Worm (Caenorhabditis elegans) whole organism, L1 larva: ENCODE data around the gene lsm-3.

Experiments
- C04F5.9 ChIP-seq: sonication (generic microtip); optimal IDR thresholded peaks from 2 replicates; lab custom pipeline; 2016; ENCODE audit warnings: missing genetic modification characterization, missing compliant biosample characterization
- aha-1 ChIP-seq: fragments of 150-350 bp; optimal IDR thresholded peaks from 2 replicates; lab custom pipeline; 2014; ENCODE audit warnings: missing biosample characterization, missing genetic modification characterization
- alr-1 ChIP-seq: fragments of 200-800 bp; sonication (Bioruptor generic); optimal IDR thresholded peaks from 2 replicates; lab custom pipeline; 2018; ENCODE audit warnings: borderline replicate concordance, mild to moderate bottlenecking, missing genetic modification characterization, missing compliant biosample characterization
- aly-2 ChIP-seq: fragments of 150-350 bp; optimal IDR thresholded peaks from 2 replicates; lab custom pipeline; 2014; ENCODE audit warnings: missing biosample characterization, missing genetic modification characterization
- blmp-1 ChIP-seq: fragments of 150-350 bp; optimal IDR thresholded peaks from 2 replicates; lab custom pipeline; 2014; ENCODE audit warnings: missing biosample characterization, missing genetic modification characterization
- ceh-63 ChIP-seq: fragments of 200-800 bp; sonication (Bioruptor generic); optimal IDR thresholded peaks from 2 replicates; lab custom pipeline; 2018; ENCODE audit warnings: mild to moderate bottlenecking, missing genetic modification characterization, missing compliant biosample characterization
- ceh-8 ChIP-seq: fragments of 200-800 bp; sonication (Bioruptor generic); optimal IDR thresholded peaks from 2 replicates; lab custom pipeline; 2018; ENCODE audit warnings: mild to moderate bottlenecking, missing genetic modification characterization, moderate library complexity, missing compliant biosample characterization
- ceh-82 ChIP-seq, 3 experiments: fragments of 150-350 bp in 1 of 3; sonication (generic microtip) in 2 of 3; optimal IDR thresholded peaks; 2 replicates each; lab custom pipeline; 2014 to 2017; ENCODE audit warnings: missing biosample characterization in 3 of 3, missing genetic modification characterization in 3 of 3
- dpl-1 ChIP-seq, 3 experiments: fragments of 150-350 bp in 2 of 3; sonication (generic microtip) in 1 of 3; optimal IDR thresholded peaks; 2 replicates each; lab custom pipeline; 2014 to 2017; ENCODE audit warnings: missing biosample characterization in 3 of 3, missing genetic modification characterization in 3 of 3, missing genetic modification reagents in 3 of 3
- dsc-1 ChIP-seq: sonication (generic microtip); optimal IDR thresholded peaks from 2 replicates; lab custom pipeline; 2016; ENCODE audit warnings: mild to moderate bottlenecking, missing genetic modification characterization, missing compliant biosample characterization
- efl-1 ChIP-seq, 4 experiments: fragments of 150-350 bp; optimal IDR thresholded peaks in 3 of 4; peaks in 1 of 4; 1 replicate in 1 of 4; 2 replicates in 3 of 4; lab custom pipeline; 2014; ENCODE audit warnings: missing biosample characterization in 2 of 4, missing genetic modification characterization in 2 of 4, missing genetic modification reagents in 2 of 4
- elt-2 ChIP-seq: sonication (generic microtip); optimal IDR thresholded peaks from 2 replicates; lab custom pipeline; 2016; ENCODE audit warnings: missing genetic modification characterization, mild to moderate bottlenecking, inconsistent platforms, missing compliant biosample characterization, missing genetic modification reagents
- elt-3 ChIP-seq, 6 experiments: fragments of 150-350 bp in 1 of 6; sonication (generic microtip); optimal IDR thresholded peaks; 2 replicates each; lab custom pipeline; 2017 to 2018; ENCODE audit warnings: missing biosample characterization in 6 of 6, missing genetic modification characterization in 6 of 6, inconsistent platforms in 1 of 6
- fkh-4 ChIP-seq: sonication (generic microtip); optimal IDR thresholded peaks from 2 replicates; lab custom pipeline; 2016; ENCODE audit warnings: missing compliant biosample characterization, missing genetic modification characterization, borderline replicate concordance
- fkh-8 ChIP-seq: sonication (generic microtip); optimal IDR thresholded peaks from 2 replicates; lab custom pipeline; 2016; ENCODE audit warnings: mild to moderate bottlenecking, missing genetic modification characterization, missing compliant biosample characterization
- fos-1 ChIP-seq: fragments of 150-350 bp; optimal IDR thresholded peaks from 2 replicates; lab custom pipeline; 2014; ENCODE audit warnings: missing biosample characterization, missing genetic modification characterization
- hlh-4 ChIP-seq: sonication (generic microtip); optimal IDR thresholded peaks from 2 replicates; lab custom pipeline; 2016; ENCODE audit warnings: mild to moderate bottlenecking, missing genetic modification characterization, missing compliant biosample characterization
- hpl-2 ChIP-seq: fragments of 150-350 bp; optimal IDR thresholded peaks from 2 replicates; lab custom pipeline; 2014; ENCODE audit warnings: missing biosample characterization, missing genetic modification reagents, missing genetic modification characterization
- irx-1 ChIP-seq: sonication (generic microtip); optimal IDR thresholded peaks from 2 replicates; lab custom pipeline; 2016; ENCODE audit warnings: missing genetic modification characterization, missing compliant biosample characterization
- isw-1 ChIP-seq: fragments of 200-800 bp; sonication (Bioruptor generic); IDR thresholded peaks from 2 replicates; pipeline ENCODE4 v1.3.6; 2022; ENCODE audit warnings: missing genetic modification characterization, missing compliant biosample characterization
- jun-1 ChIP-seq: fragments of 150-350 bp; optimal IDR thresholded peaks from 2 replicates; lab custom pipeline; 2014; ENCODE audit warnings: missing biosample characterization, missing genetic modification reagents, missing genetic modification characterization
- lin-13 ChIP-seq: fragments of 150-350 bp; optimal IDR thresholded peaks from 2 replicates; lab custom pipeline; 2014; ENCODE audit warnings: missing biosample characterization, missing genetic modification reagents, missing genetic modification characterization
- lin-35 ChIP-seq, 2 experiments: fragments of 150-350 bp; optimal IDR thresholded peaks; 2 replicates each; lab custom pipeline; 2014; ENCODE audit warnings: missing biosample characterization in 2 of 2, missing genetic modification characterization in 2 of 2, missing genetic modification reagents in 2 of 2
- lir-3 ChIP-seq: sonication (generic microtip); optimal IDR thresholded peaks from 2 replicates; lab custom pipeline; 2016; ENCODE audit warnings: mild to moderate bottlenecking, missing genetic modification characterization, moderate library complexity, missing compliant biosample characterization; ENCODE audit not compliant: poor library complexity
- lsy-2 ChIP-seq, 2 experiments: fragments of 150-350 bp; optimal IDR thresholded peaks; 2 replicates each; lab custom pipeline; 2014; ENCODE audit warnings: missing biosample characterization in 2 of 2, missing genetic modification characterization in 2 of 2
- mep-1 ChIP-seq: fragments of 150-350 bp; optimal IDR thresholded peaks from 2 replicates; lab custom pipeline; 2014; ENCODE audit warnings: missing biosample characterization, missing genetic modification characterization
- nhr-28 ChIP-seq: fragments of 150-350 bp; optimal IDR thresholded peaks from 2 replicates; lab custom pipeline; 2014; ENCODE audit warnings: missing biosample characterization, missing genetic modification characterization
- nhr-47 ChIP-seq: sonication (generic microtip); optimal IDR thresholded peaks from 2 replicates; lab custom pipeline; 2016; ENCODE audit warnings: mild to moderate bottlenecking, missing genetic modification characterization, moderate library complexity, missing compliant biosample characterization
- nhr-71 ChIP-seq: sonication (generic microtip); optimal IDR thresholded peaks from 2 replicates; lab custom pipeline; 2016; ENCODE audit warnings: mild to moderate bottlenecking, missing genetic modification characterization, moderate library complexity, missing compliant biosample characterization
- nhr-77 ChIP-seq: fragments of 150-350 bp; optimal IDR thresholded peaks from 2 replicates; lab custom pipeline; 2014; ENCODE audit warnings: missing biosample characterization, missing genetic modification characterization
- pag-3 ChIP-seq: sonication (generic microtip); optimal IDR thresholded peaks from 2 replicates; lab custom pipeline; 2017; ENCODE audit warnings: missing genetic modification characterization, mild to moderate bottlenecking, missing compliant biosample characterization, antibody characterized with exemption, borderline replicate concordance; ENCODE audit not compliant: insufficient read depth
- pax-3 ChIP-seq: fragments of 200-800 bp; sonication (Bioruptor generic); optimal IDR thresholded peaks from 2 replicates; lab custom pipeline; 2018; ENCODE audit warnings: mild to moderate bottlenecking, missing genetic modification characterization, moderate library complexity, missing compliant biosample characterization
- pqm-1 ChIP-seq: sonication (generic microtip); optimal IDR thresholded peaks from 3 replicates; lab custom pipeline; 2017; ENCODE audit warnings: missing biosample characterization, missing genetic modification characterization
- rnt-1 ChIP-seq: sonication (generic microtip); optimal IDR thresholded peaks from 2 replicates; lab custom pipeline; 2016; ENCODE audit warnings: mild to moderate bottlenecking, missing genetic modification characterization, moderate library complexity, missing compliant biosample characterization
- skn-1 ChIP-seq: fragments of 150-350 bp; optimal IDR thresholded peaks from 2 replicates; lab custom pipeline; 2014; ENCODE audit warnings: missing biosample characterization, missing genetic modification characterization
- snu-23 ChIP-seq: sonication (generic microtip); optimal IDR thresholded peaks from 2 replicates; lab custom pipeline; 2016; ENCODE audit warnings: missing genetic modification characterization, missing compliant biosample characterization
- swsn-7 ChIP-seq: sonication (generic microtip); optimal IDR thresholded peaks from 2 replicates; lab custom pipeline; 2016; ENCODE audit warnings: missing genetic modification characterization, missing compliant biosample characterization
- unc-86 ChIP-seq: sonication (generic microtip); optimal IDR thresholded peaks from 2 replicates; lab custom pipeline; 2016; ENCODE audit warnings: missing genetic modification characterization, missing compliant biosample characterization
- vab-15 ChIP-seq: sonication (generic microtip); optimal IDR thresholded peaks from 2 replicates; lab custom pipeline; 2017; ENCODE audit warnings: missing genotype, mild to moderate bottlenecking, missing genetic modification characterization, missing compliant biosample characterization
- xbp-1 ChIP-seq: sonication (generic microtip); optimal IDR thresholded peaks from 2 replicates; lab custom pipeline; 2016; ENCODE audit warnings: missing genetic modification characterization, missing compliant biosample characterization
- zip-4 ChIP-seq: fragments of 200-800 bp; sonication (Bioruptor generic); optimal IDR thresholded peaks from 2 replicates; lab custom pipeline; 2018; ENCODE audit warnings: mild to moderate bottlenecking, missing genetic modification characterization, moderate library complexity, missing compliant biosample characterization

Gene lsm-3

DNA sequence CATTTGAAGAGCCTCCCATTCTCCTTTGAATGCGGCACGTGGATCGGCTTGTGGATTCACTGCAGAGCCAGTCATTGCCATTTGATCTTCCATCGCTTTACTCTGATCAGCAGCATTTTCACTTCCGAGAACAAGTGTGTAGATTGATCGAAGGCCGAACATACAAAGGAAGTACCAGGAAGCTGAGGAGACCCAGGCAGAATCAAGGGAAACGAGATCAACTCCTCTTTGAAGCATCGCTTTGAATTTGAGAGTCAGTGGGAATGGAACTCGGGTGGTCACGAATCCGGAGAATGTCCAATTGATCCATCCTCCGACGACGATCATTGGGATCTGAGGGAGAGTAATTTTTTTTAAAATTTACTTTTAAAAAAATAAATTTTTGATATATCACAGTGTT, 6.5 kb upstream of the lsm-3 start:
- TF ChIP-seq efl-1 (optimal IDR thresholded peaks at IDR 0.05; lab: Kevin White, UChicago): no peak
- peak in 1 of 2 experiments; percentile 58 for TF ChIP-seq efl-1 (GFP tag; optimal IDR thresholded peaks at IDR 0.05 in 1 of 2; lab: Kevin White, UChicago)
- TF ChIP-seq lsy-2 (tag; optimal IDR thresholded peaks at IDR 0.05; lab: Kevin White, UChicago): no peak
- TF ChIP-seq, all 84 proteins: peak for 1

DNA sequence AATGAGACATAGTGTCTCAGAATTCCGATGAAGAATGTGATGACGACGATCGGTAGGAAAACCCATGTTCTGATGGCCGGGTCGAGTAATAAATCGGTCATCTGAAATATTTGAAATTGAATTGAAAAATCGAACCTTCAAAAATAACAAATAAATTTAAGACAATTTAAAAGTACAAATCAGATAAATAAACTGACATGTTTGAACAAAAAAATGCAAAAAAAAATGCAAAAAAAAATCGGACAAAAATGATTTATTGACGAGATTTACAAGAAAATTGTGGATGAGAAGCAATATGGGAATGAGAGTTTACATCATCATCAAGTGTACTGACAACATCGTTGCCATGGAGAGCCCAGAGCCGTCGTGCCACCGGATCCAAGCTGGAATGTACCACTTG, 5.2 kb upstream of the lsm-3 start, which contains the start of gene emc-3:
Gene emc-3, minus strand, starts transcription at position 101 of the 400 bp plus-strand sequence.
- no peak for TF ChIP-seq aha-1 (tag; lab: Kevin White, UChicago)
- TF ChIP-seq vab-15 (tag; lab: Kevin White, UChicago): no peak
- no peak for TF ChIP-seq C04F5.9 (tag; lab: Kevin White, UChicago)
- no peak for TF ChIP-seq lsy-2 (tag; optimal IDR thresholded peaks at IDR 0.05; lab: Kevin White, UChicago)
- no peak for TF ChIP-seq skn-1 (tag; lab: Kevin White, UChicago)

DNA sequence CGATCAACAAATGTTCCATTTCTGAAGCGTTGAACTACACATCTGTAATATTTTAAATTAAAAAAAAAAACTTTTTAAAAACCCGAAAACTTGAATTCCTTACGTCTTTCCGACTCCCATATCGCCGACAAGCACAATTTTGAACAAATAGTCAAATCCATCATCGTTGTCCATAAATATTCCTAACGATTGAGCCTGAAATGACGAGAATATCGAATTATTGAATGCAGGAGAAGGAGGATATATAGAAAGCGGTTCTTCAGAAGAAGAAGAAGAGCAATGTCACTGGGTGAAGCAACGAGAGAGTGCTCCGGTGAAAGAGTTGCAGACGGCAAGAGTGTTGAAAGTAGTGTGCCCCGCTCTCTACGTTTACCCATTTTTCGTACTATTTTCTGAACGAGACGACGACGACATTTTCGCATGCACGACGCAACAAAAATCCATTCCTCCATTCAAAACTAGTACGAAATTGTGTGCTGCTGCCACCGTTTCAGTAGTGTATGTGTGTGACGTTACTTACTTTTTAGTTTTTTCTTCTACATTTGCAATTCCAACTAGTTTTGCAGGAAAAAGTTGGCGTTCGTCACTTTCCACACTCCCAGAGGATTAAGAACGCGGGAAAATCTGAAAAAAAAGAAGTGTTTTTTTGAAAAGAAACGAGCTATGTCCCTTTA, 3.1 kb upstream of the lsm-3 start, which contains the start of gene rab-19:
Gene rab-19, minus strand, starts transcription at position 624 of the 674 bp plus-strand sequence.
- TF ChIP-seq fkh-8 (tag; lab: Kevin White, UChicago): peak; percentile 26
- TF ChIP-seq xbp-1 (tag; lab: Kevin White, UChicago): peak; percentile 14
- TF ChIP-seq nhr-47 (tag; lab: Kevin White, UChicago): peak; percentile 17
- no peak for TF ChIP-seq ceh-63 (GFP tag; lab: Kevin White, UChicago)
- TF ChIP-seq nhr-71 (tag; lab: Kevin White, UChicago): peak; percentile 27
- peak in 1 of 2 experiments; percentile 30 for TF ChIP-seq lin-35 (GFP tag; optimal IDR thresholded peaks at IDR 0.05; lab: Kevin White, UChicago)
- peak; percentile 1 to 23 for TF ChIP-seq lsy-2 (tag; optimal IDR thresholded peaks at IDR 0.05; lab: Kevin White, UChicago)
- TF ChIP-seq ceh-8 (GFP tag; lab: Kevin White, UChicago): no peak
- no peak for TF ChIP-seq zip-4
- peak; percentile 19 to 28 for TF ChIP-seq efl-1 (optimal IDR thresholded peaks at IDR 0.05; lab: Kevin White, UChicago)
- peak in 1 of 2 experiments; percentile 9 for TF ChIP-seq efl-1 (GFP tag; optimal IDR thresholded peaks at IDR 0.05 in 1 of 2; lab: Kevin White, UChicago)
- peak in 2 of 3 experiments; percentile 22 to 43 for TF ChIP-seq ceh-82 (tag; optimal IDR thresholded peaks at IDR 0.05; lab: Kevin White, UChicago)
- peak; percentile 42 for TF ChIP-seq snu-23 (GFP tag; lab: Kevin White, UChicago)
- peak; percentile 18 for TF ChIP-seq swsn-7
- no peak for TF ChIP-seq hlh-4

DNA sequence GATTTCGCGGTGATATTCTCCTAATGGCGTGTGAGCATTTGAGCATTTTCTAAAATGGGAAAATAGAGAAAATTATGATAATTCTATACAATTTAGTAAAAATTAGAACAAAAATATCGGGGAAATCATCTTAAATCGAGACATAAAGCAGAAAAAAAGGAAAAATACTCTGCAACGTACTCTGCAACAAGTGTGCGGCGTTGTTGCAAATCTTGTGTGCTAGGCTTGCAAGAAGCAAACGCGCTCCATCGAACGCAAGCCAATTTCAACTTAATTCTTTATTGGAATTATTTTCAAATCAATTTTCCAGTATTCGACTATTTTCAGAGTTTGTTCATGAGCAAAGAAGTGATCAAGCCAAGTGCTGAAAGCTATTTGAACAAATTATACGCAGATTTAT, 960 bp upstream of the lsm-3 start, which contains the start of the genes Y62E10A.20, Y62E10A.23 and mdt-9:
Gene Y62E10A.20, minus strand, starts transcription at position 49 of the 400 bp plus-strand sequence.
Gene Y62E10A.23, plus strand, starts transcription at position 282 of the 400 bp plus-strand sequence.
Gene mdt-9, plus strand, starts transcription at position 338 of the 400 bp plus-strand sequence.
- TF ChIP-seq irx-1 (tag; lab: Kevin White, UChicago) (peak; percentile 54), fkh-4 (tag; lab: Kevin White, UChicago) (no peak), xbp-1 (tag; lab: Kevin White, UChicago) (peak; percentile 75), lir-3 (tag; lab: Kevin White, UChicago) (peak; percentile 65), C04F5.9 (tag; lab: Kevin White, UChicago) (peak; percentile 24), skn-1 (tag; lab: Kevin White, UChicago) (peak; percentile 90), fos-1 (peak; percentile 67), blmp-1 (peak; percentile 75), fkh-8 (tag; lab: Kevin White, UChicago) (peak; percentile 77), lin-13 (peak; percentile 79), pqm-1 (tag; lab: Kevin White, UChicago) (no peak), jun-1 (tag; lab: Kevin White, UChicago) (peak; percentile 64), rnt-1 (tag; lab: Kevin White, UChicago) (peak; percentile 85), aly-2 (tag; lab: Kevin White, UChicago) (peak; percentile 42), dsc-1 (tag; lab: Kevin White, UChicago) (peak; percentile 78), unc-86 (tag; lab: Kevin White, UChicago) (peak; percentile 69), pax-3 (tag; lab: Kevin White, UChicago) (peak; percentile 31), nhr-47 (tag; lab: Kevin White, UChicago) (peak; percentile 84), mep-1 (tag; lab: Kevin White, UChicago) (peak; percentile 67), dpl-1 (GFP tag; optimal IDR thresholded peaks at IDR 0.05; lab: Kevin White, UChicago) (peak; percentile 63 to 76 (median 75)), lin-35 (GFP tag; optimal IDR thresholded peaks at IDR 0.05; lab: Kevin White, UChicago) (peak; percentile 78 to 87), nhr-28 (tag; lab: Kevin White, UChicago) (no peak), isw-1 (peak; percentile 59), vab-15 (tag; lab: Kevin White, UChicago) (peak; percentile 69), nhr-77 (tag; lab: Kevin White, UChicago) (peak; percentile 41), efl-1 (optimal IDR thresholded peaks at IDR 0.05; lab: Kevin White, UChicago) (peak; percentile 75 to 76), efl-1 (GFP tag; optimal IDR thresholded peaks at IDR 0.05 in 1 of 2; lab: Kevin White, UChicago) (peak; percentile 70 to 97), hpl-2 (GFP tag; lab: Kevin White, UChicago) (peak; percentile 47), pag-3 (tag; lab: Kevin White, UChicago) (no peak), elt-3 (tag; optimal IDR thresholded peaks at IDR 0.05; lab: Kevin White, UChicago) (peak in 2 of 6 experiments; percentile 39 to 61), elt-2 (tag; lab: Kevin White, UChicago) (peak; percentile 12), alr-1 (tag; lab: Kevin White, UChicago) (no peak)
